Fruit fly (Drosophila melanogaster) S2 (cell line): Measurements from ENCODE around the gene C1GalTA.

Source experiments
- CG8478 ChIP-seq: fragments of >200 bp; optimal IDR thresholded peaks from 2 replicates; lab custom pipeline; 2018
- CTCF ChIP-seq, 2 experiments: fragments of >200 bp; optimal IDR thresholded peaks; 2 replicates each; lab custom pipeline; 2018

- TF ChIP-seq CG8478 (no peak), CTCF (optimal IDR thresholded peaks at IDR 0.05; lab: Kevin White, UChicago) (no peak)
These were observed 4.8 kb upstream of the C1GalTA start for dm6 chr2L:8955597-8956335.
